Fruit fly (Drosophila melanogaster) whole organism, embryonic: Measurements from ENCODE around the gene Lamtor3.
A peak's percentile ranks its signal among the peaks of the same experiment; 100 is the strongest.

ENCODE experiments used
- Asciz ChIP-seq: fragments of 200-800 bp; sonication (Bioruptor generic); optimal IDR thresholded peaks from 2 replicates; lab custom pipeline; 2017; ENCODE audit warnings: missing biosample characterization, mild to moderate bottlenecking, missing genetic modification characterization, missing genetic modification reagents
- Atf-2 ChIP-seq: fragments of 200-800 bp; sonication (Bioruptor generic); optimal IDR thresholded peaks from 2 replicates; lab custom pipeline; 2016; ENCODE audit warnings: missing biosample characterization, missing genetic modification characterization
- B-H1 ChIP-seq: fragments of 200-800 bp; sonication (Bioruptor generic); IDR thresholded peaks from 3 replicates; pipeline ENCODE4 v1.3.6; 2022; ENCODE audit warnings: missing biosample characterization, missing genetic modification characterization
- BEAF-32 ChIP-seq: fragments of 200-800 bp; sonication (Bioruptor generic); optimal IDR thresholded peaks from 3 replicates; lab custom pipeline; 2017; ENCODE audit warnings: missing biosample characterization, missing genetic modification characterization, mild to moderate bottlenecking, moderate library complexity, missing genetic modification reagents
- C15 ChIP-seq: fragments of 200-800 bp; sonication (Bioruptor generic); IDR thresholded peaks from 3 replicates; pipeline ENCODE4 v1.3.6; 2022; ENCODE audit warnings: missing biosample characterization, missing genetic modification characterization
- CG10543 ChIP-seq: fragments of 200-800 bp; sonication (Bioruptor generic); optimal IDR thresholded peaks from 3 replicates; lab custom pipeline; 2017; ENCODE audit warnings: missing biosample characterization, mild to moderate bottlenecking, missing genetic modification characterization, moderate library complexity
- CG11696 ChIP-seq: fragments of 200-800 bp; sonication (Bioruptor generic); IDR thresholded peaks from 2 replicates; pipeline ENCODE4 v1.3.6; 2022; ENCODE audit warnings: missing biosample characterization, missing genetic modification characterization
- CG12104 ChIP-seq: fragments of 200-800 bp; sonication (Bioruptor generic); optimal IDR thresholded peaks from 3 replicates; lab custom pipeline; 2016; ENCODE audit warnings: missing biosample characterization, missing genetic modification characterization
- CG17186 ChIP-seq: fragments of 200-800 bp; sonication (Bioruptor generic); optimal IDR thresholded peaks from 3 replicates; lab custom pipeline; 2017; ENCODE audit warnings: missing biosample characterization, missing genetic modification reagents, missing genetic modification characterization
- CG17359 ChIP-seq: fragments of 200-800 bp; sonication (Bioruptor generic); optimal IDR thresholded peaks from 3 replicates; lab custom pipeline; 2018; ENCODE audit warnings: missing biosample characterization, mild to moderate bottlenecking, missing genetic modification characterization, moderate library complexity
- CG32532 ChIP-seq: fragments of 200-800 bp; sonication (Bioruptor generic); IDR thresholded peaks from 2 replicates; pipeline ENCODE4 v1.3.6; 2022; ENCODE audit warnings: missing biosample characterization, missing genetic modification characterization
- CG32767 ChIP-seq: fragments of 200-800 bp; sonication (Bioruptor generic); IDR thresholded peaks from 2 replicates; pipeline ENCODE4 v1.3.6; 2022; ENCODE audit warnings: missing biosample characterization, missing genetic modification characterization
- CG3281 ChIP-seq: fragments of 200-800 bp; sonication (Bioruptor generic); optimal IDR thresholded peaks from 3 replicates; lab custom pipeline; 2017; ENCODE audit warnings: missing biosample characterization, mild to moderate bottlenecking, missing genetic modification characterization
- CG43689 ChIP-seq: fragments of 200-800 bp; sonication (Bioruptor generic); IDR thresholded peaks from 2 replicates; pipeline ENCODE4 v1.3.6; 2022; ENCODE audit warnings: missing biosample characterization, missing genetic modification characterization
- CG5245 ChIP-seq: fragments of 200-800 bp; sonication (Bioruptor generic); optimal IDR thresholded peaks from 3 replicates; lab custom pipeline; 2016; ENCODE audit warnings: missing biosample characterization, missing genetic modification characterization
- CG6813 ChIP-seq: fragments of 200-800 bp; sonication (Bioruptor generic); optimal IDR thresholded peaks from 2 replicates; lab custom pipeline; 2017; ENCODE audit warnings: missing biosample characterization, missing genetic modification characterization, mild to moderate bottlenecking, moderate library complexity, missing genetic modification reagents
- CG7745 ChIP-seq: fragments of 200-800 bp; sonication (Bioruptor generic); optimal IDR thresholded peaks from 2 replicates; lab custom pipeline; 2018; ENCODE audit warnings: missing biosample characterization, mild to moderate bottlenecking, missing genetic modification characterization, moderate library complexity
- CG7963 ChIP-seq: fragments of 200-800 bp; sonication (Bioruptor generic); IDR thresholded peaks from 3 replicates; pipeline ENCODE4 v1.3.6; 2022; ENCODE audit warnings: missing biosample characterization, missing genetic modification characterization; ENCODE audit not compliant: partially characterized antibody
- CG8281 ChIP-seq: fragments of 200-800 bp; sonication (Bioruptor generic); optimal IDR thresholded peaks from 2 replicates; lab custom pipeline; 2018; ENCODE audit warnings: missing biosample characterization, mild to moderate bottlenecking, missing genetic modification characterization, moderate library complexity
- CG8478 ChIP-seq: fragments of >200 bp; optimal IDR thresholded peaks from 2 replicates; lab custom pipeline; 2018
- Camta ChIP-seq: fragments of 200-800 bp; sonication (Bioruptor generic); optimal IDR thresholded peaks from 2 replicates; lab custom pipeline; 2016; ENCODE audit warnings: missing biosample characterization, missing genetic modification characterization
- Dek ChIP-seq: fragments of 200-800 bp; sonication (Bioruptor generic); optimal IDR thresholded peaks from 3 replicates; lab custom pipeline; 2019; ENCODE audit warnings: missing biosample characterization, mild to moderate bottlenecking, missing genetic modification characterization, moderate library complexity
- Dll ChIP-seq: fragments of 200-800 bp; sonication (Bioruptor generic); IDR thresholded peaks from 4 replicates; pipeline ENCODE4 v1.3.6; 2022; ENCODE audit warnings: missing biosample characterization, missing genetic modification characterization; ENCODE audit not compliant: partially characterized antibody
- Gsc ChIP-seq: fragments of 200-800 bp; sonication (Bioruptor generic); IDR thresholded peaks from 2 replicates; pipeline ENCODE4 v1.3.6; 2022; ENCODE audit warnings: missing biosample characterization, missing genetic modification characterization
- Jarid2 ChIP-seq: fragments of 200-800 bp; sonication (Bioruptor generic); optimal IDR thresholded peaks from 3 replicates; lab custom pipeline; 2017; ENCODE audit warnings: mild to moderate bottlenecking, missing biosample characterization, missing genetic modification reagents, missing genetic modification characterization
- Lpt ChIP-seq: fragments of >200 bp; optimal IDR thresholded peaks from 2 replicates; lab custom pipeline; 2018; ENCODE audit warnings: missing biosample characterization, missing genetic modification characterization
- Oli ChIP-seq: fragments of 200-800 bp; sonication (Bioruptor generic); optimal IDR thresholded peaks from 2 replicates; lab custom pipeline; 2018; ENCODE audit warnings: missing biosample characterization, mild to moderate bottlenecking, missing genetic modification characterization, moderate library complexity
- Rfx ChIP-seq: fragments of 200-800 bp; sonication (Bioruptor generic); IDR thresholded peaks from 2 replicates; pipeline ENCODE4 v1.3.6; 2022; ENCODE audit warnings: missing biosample characterization, missing genetic modification characterization
- Tbp ChIP-seq: fragments of >200 bp; optimal IDR thresholded peaks from 2 replicates; lab custom pipeline; 2018; ENCODE audit warnings: missing biosample characterization, missing genetic modification characterization
- al ChIP-seq: fragments of 200-800 bp; sonication (Bioruptor generic); IDR thresholded peaks from 2 replicates; pipeline ENCODE4 v1.3.6; 2022; ENCODE audit warnings: missing biosample characterization, missing genetic modification characterization
- amos ChIP-seq: fragments of 200-800 bp; sonication (Bioruptor generic); IDR thresholded peaks from 2 replicates; pipeline ENCODE4 v1.3.6; 2022; ENCODE audit warnings: missing biosample characterization, missing genetic modification characterization; ENCODE audit not compliant: partially characterized antibody
- bab2 ChIP-seq: fragments of 200-800 bp; sonication (Bioruptor generic); optimal IDR thresholded peaks from 2 replicates; lab custom pipeline; 2016; ENCODE audit warnings: missing biosample characterization, missing genetic modification characterization
- btn ChIP-seq: fragments of 200-800 bp; sonication (Bioruptor generic); optimal IDR thresholded peaks from 2 replicates; lab custom pipeline; 2016; ENCODE audit warnings: missing biosample characterization, missing genetic modification characterization
- eve ChIP-seq, 2 experiments: fragments of >200 bp; optimal IDR thresholded peaks; 2 replicates each; lab custom pipeline; 2017; ENCODE audit warnings: missing biosample characterization in 2 of 2, missing genetic modification characterization in 2 of 2
- gsb-n ChIP-seq: fragments of 200-800 bp; sonication (Bioruptor generic); optimal IDR thresholded peaks from 3 replicates; lab custom pipeline; 2018; ENCODE audit warnings: missing biosample characterization, mild to moderate bottlenecking, missing genetic modification characterization
- insv ChIP-seq, 2 experiments: fragments of 200-800 bp; sonication (Bioruptor generic); optimal IDR thresholded peaks; 3 replicates each; lab custom pipeline; 2016 to 2018; ENCODE audit warnings: missing biosample characterization in 2 of 2, missing genetic modification characterization in 2 of 2
- mld ChIP-seq: fragments of 200-800 bp; sonication (Bioruptor generic); IDR thresholded peaks from 3 replicates; pipeline ENCODE4 v1.3.6; 2022; ENCODE audit warnings: missing biosample characterization, missing genetic modification characterization; ENCODE audit not compliant: partially characterized antibody
- pho ChIP-seq: fragments of 200-800 bp; sonication (Bioruptor generic); optimal IDR thresholded peaks from 2 replicates; lab custom pipeline; 2016; ENCODE audit warnings: missing biosample characterization, missing genetic modification characterization
- sim ChIP-seq: fragments of 200-800 bp; sonication (Bioruptor generic); IDR thresholded peaks from 2 replicates; pipeline ENCODE4 v1.3.6; 2022; ENCODE audit warnings: missing biosample characterization, missing genetic modification characterization
- ssp ChIP-seq: fragments of 200-800 bp; sonication (Bioruptor generic); IDR thresholded peaks from 2 replicates; pipeline ENCODE4 v1.3.6; 2022; ENCODE audit warnings: missing biosample characterization, missing genetic modification characterization
- stc ChIP-seq: fragments of 200-800 bp; sonication (Bioruptor generic); IDR thresholded peaks from 2 replicates; pipeline ENCODE4 v1.3.6; 2022; ENCODE audit warnings: missing biosample characterization, missing genetic modification characterization
- tin ChIP-seq: fragments of 200-800 bp; sonication (Bioruptor generic); optimal IDR thresholded peaks from 3 replicates; lab custom pipeline; 2016; ENCODE audit warnings: missing biosample characterization, missing genetic modification characterization
- tna ChIP-seq: fragments of 200-800 bp; sonication (Bioruptor generic); IDR thresholded peaks from 2 replicates; pipeline ENCODE4 v1.3.6; 2022; ENCODE audit warnings: missing biosample characterization, missing genetic modification characterization; ENCODE audit not compliant: partially characterized antibody
- vvl ChIP-seq: fragments of 200-800 bp; sonication (Bioruptor generic); IDR thresholded peaks from 2 replicates; pipeline ENCODE4 v1.3.6; 2022; ENCODE audit warnings: missing biosample characterization, missing genetic modification characterization
- zen ChIP-seq: fragments of 200-800 bp; sonication (Bioruptor generic); optimal IDR thresholded peaks from 3 replicates; lab custom pipeline; 2018; ENCODE audit warnings: missing biosample characterization, mild to moderate bottlenecking, missing genetic modification characterization, moderate library complexity

Lamtor3 gene

dm6 chr2L:17470630-17471029 lies 10.4 kb upstream of the Lamtor3 start (continued):
- TF ChIP-seq stc (GFP tag; lab: Robert Waterston, UW) (no peak), Gsc (GFP tag; lab: Robert Waterston, UW) (no peak), Dek (tag; lab: Kevin White, UChicago) (peak; percentile 69), CG12104 (peak; percentile 33), Atf-2 (no peak), al (GFP tag; lab: Robert Waterston, UW) (no peak), Oli (tag; lab: Kevin White, UChicago) (no peak), CG17186 (no peak), btn (GFP tag; lab: Kevin White, UChicago) (no peak), pho (GFP tag; lab: Kevin White, UChicago) (peak; percentile 59), insv (GFP tag; optimal IDR thresholded peaks at IDR 0.05; lab: Kevin White, UChicago) (peak in 1 of 2 experiments; percentile 6), CG5245 (GFP tag; lab: Kevin White, UChicago) (no peak), CG32767 (no peak), Dll (GFP tag; lab: Robert Waterston, UW) (no peak), zen (tag; lab: Kevin White, UChicago) (no peak), tin (GFP tag; lab: Kevin White, UChicago) (no peak), Lpt (no peak), BEAF-32 (GFP tag; lab: Kevin White, UChicago) (no peak), Jarid2 (GFP tag; lab: Kevin White, UChicago) (no peak), CG7963 (GFP tag; lab: Robert Waterston, UW) (no peak), vvl (GFP tag; lab: Robert Waterston, UW) (no peak), CG11696 (GFP tag; lab: Robert Waterston, UW) (peak; percentile 56; the same call in 1 of the 2 replicates), CG10543 (peak; percentile 69), Rfx (GFP tag; lab: Robert Waterston, UW) (peak; percentile 78), bab2 (peak; percentile 52), CG8281 (tag; lab: Kevin White, UChicago) (no peak), B-H1 (GFP tag; lab: Robert Waterston, UW) (peak; percentile 19; the same call in 1 of the 3 replicates), CG6813 (GFP tag; lab: Kevin White, UChicago) (peak; percentile 85), CG32532 (GFP tag; lab: Robert Waterston, UW) (no peak; the same call in 1 of the 2 replicates), eve (GFP tag; optimal IDR thresholded peaks at IDR 0.05; lab: Kevin White, UChicago) (no peak), ssp (GFP tag; lab: Robert Waterston, UW) (no peak), CG43689 (GFP tag; lab: Robert Waterston, UW) (no peak), mld (GFP tag; lab: Robert Waterston, UW) (no peak), C15 (peak; percentile 15; the same call in 1 of the 3 replicates), sim (GFP tag; lab: Robert Waterston, UW) (no peak), amos (no peak), Tbp (GFP tag; lab: Kevin White, UChicago) (no peak), CG7745 (no peak), tna (GFP tag; lab: Robert Waterston, UW) (no peak), CG3281 (GFP tag; lab: Kevin White, UChicago) (peak; percentile 90), CG17359 (no peak), Asciz (GFP tag; lab: Kevin White, UChicago) (no peak), Camta (peak; percentile 42), gsb-n (tag; lab: Kevin White, UChicago) (no peak), CG8478 (no peak)
